Worm (Caenorhabditis elegans) whole organism, L3 larva: ENCODE results near the gene K07C11.8.

ENCODE experiments used
- R02D3.7 ChIP-seq: fragments of 150-350 bp; optimal IDR thresholded peaks from 2 replicates; lab custom pipeline; 2014; ENCODE audit warnings: missing biosample characterization, missing genetic modification characterization
- ZK546.5 ChIP-seq: sonication (generic microtip); optimal IDR thresholded peaks from 2 replicates; lab custom pipeline; 2017; ENCODE audit warnings: missing biosample characterization, missing genetic modification characterization
- ama-1 ChIP-seq: fragments of 150-350 bp; optimal IDR thresholded peaks from 2 replicates; lab custom pipeline; 2018
- ceh-16 ChIP-seq: sonication (generic microtip); optimal IDR thresholded peaks from 2 replicates; lab custom pipeline; 2017; ENCODE audit warnings: missing biosample characterization, missing genetic modification characterization
- ceh-28 ChIP-seq: fragments of 150-350 bp; optimal IDR thresholded peaks from 2 replicates; lab custom pipeline; 2014; ENCODE audit warnings: missing biosample characterization, missing genetic modification reagents, missing genetic modification characterization
- ceh-82 ChIP-seq: fragments of 150-350 bp; optimal IDR thresholded peaks from 2 replicates; lab custom pipeline; 2014; ENCODE audit warnings: missing biosample characterization, missing genetic modification characterization
- daf-12 ChIP-seq: fragments of 150-350 bp; optimal IDR thresholded peaks from 2 replicates; lab custom pipeline; 2014; ENCODE audit warnings: missing biosample characterization, missing genetic modification reagents, missing genetic modification characterization
- egl-27 ChIP-seq: sonication (generic microtip); optimal IDR thresholded peaks from 4 replicates; lab custom pipeline; 2017; ENCODE audit warnings: missing biosample characterization, missing genetic modification reagents, missing genetic modification characterization
- egl-5 ChIP-seq: fragments of 150-350 bp; optimal IDR thresholded peaks from 2 replicates; lab custom pipeline; 2017; ENCODE audit warnings: missing biosample characterization, missing genetic modification reagents, missing genetic modification characterization, inconsistent platforms
- elt-2 ChIP-seq: sonication (generic microtip); optimal IDR thresholded peaks from 2 replicates; lab custom pipeline; 2016; ENCODE audit warnings: missing genetic modification reagents, mild to moderate bottlenecking, missing genetic modification characterization, missing compliant biosample characterization
- elt-3 ChIP-seq, 3 experiments: fragments of 150-350 bp in 1 of 3; sonication (generic microtip) in 2 of 3; optimal IDR thresholded peaks; 2 replicates in 2 of 3; 4 replicates in 1 of 3; lab custom pipeline; 2014 to 2017; ENCODE audit warnings: missing biosample characterization in 3 of 3, missing genetic modification characterization in 3 of 3
- fkh-10 ChIP-seq: sonication (generic microtip); optimal IDR thresholded peaks from 2 replicates; lab custom pipeline; 2017; ENCODE audit warnings: missing biosample characterization, missing genetic modification reagents, missing genetic modification characterization
- fkh-2 ChIP-seq: fragments of 150-350 bp; optimal IDR thresholded peaks from 2 replicates; lab custom pipeline; 2014; ENCODE audit warnings: missing biosample characterization, missing genetic modification reagents, missing genetic modification characterization
- fos-1 ChIP-seq: fragments of 150-350 bp; optimal IDR thresholded peaks from 2 replicates; lab custom pipeline; 2014; ENCODE audit warnings: missing biosample characterization, missing genetic modification characterization
- hmg-11 ChIP-seq: sonication (generic microtip); optimal IDR thresholded peaks from 2 replicates; lab custom pipeline; 2016; ENCODE audit warnings: missing genetic modification characterization, missing compliant biosample characterization
- jun-1 ChIP-seq: fragments of 150-350 bp; optimal IDR thresholded peaks from 2 replicates; lab custom pipeline; 2014; ENCODE audit warnings: missing biosample characterization, missing genetic modification reagents, missing genetic modification characterization
- lin-39 ChIP-seq: fragments of 150-350 bp; optimal IDR thresholded peaks from 2 replicates; lab custom pipeline; 2018; ENCODE audit warnings: missing biosample characterization, missing genetic modification reagents, missing genetic modification characterization
- lsy-12 ChIP-seq: sonication (generic microtip); optimal IDR thresholded peaks from 2 replicates; lab custom pipeline; 2016; ENCODE audit warnings: mild to moderate bottlenecking, missing genetic modification characterization, missing compliant biosample characterization
- mdl-1 ChIP-seq: fragments of 150-350 bp; optimal IDR thresholded peaks from 2 replicates; lab custom pipeline; 2014; ENCODE audit warnings: missing biosample characterization, missing genetic modification characterization
- mml-1 ChIP-seq: fragments of 150-350 bp; sonication (generic microtip); optimal IDR thresholded peaks from 3 replicates; lab custom pipeline; 2014; ENCODE audit warnings: missing biosample characterization, missing genetic modification characterization
- nfya-1 ChIP-seq: sonication (generic microtip); optimal IDR thresholded peaks from 2 replicates; lab custom pipeline; 2017; ENCODE audit warnings: missing genetic modification characterization, mild to moderate bottlenecking, missing compliant biosample characterization, antibody characterized with exemption, moderate library complexity; ENCODE audit not compliant: insufficient read depth
- nhr-12 ChIP-seq: fragments of 150-350 bp; optimal IDR thresholded peaks from 2 replicates; lab custom pipeline; 2014; ENCODE audit warnings: missing biosample characterization, missing genetic modification characterization
- nhr-237 ChIP-seq: fragments of 150-350 bp; optimal IDR thresholded peaks from 2 replicates; lab custom pipeline; 2014; ENCODE audit warnings: missing biosample characterization, missing genetic modification characterization
- nhr-25 ChIP-seq: sonication (generic microtip); optimal IDR thresholded peaks from 2 replicates; lab custom pipeline; 2017; ENCODE audit warnings: missing biosample characterization, missing genetic modification characterization
- nhr-28 ChIP-seq: fragments of 150-350 bp; optimal IDR thresholded peaks from 2 replicates; lab custom pipeline; 2014; ENCODE audit warnings: missing biosample characterization, missing genetic modification characterization
- nhr-43 ChIP-seq: sonication (generic microtip); optimal IDR thresholded peaks from 2 replicates; lab custom pipeline; 2016; ENCODE audit warnings: mild to moderate bottlenecking, missing genetic modification characterization, missing compliant biosample characterization; ENCODE audit not compliant: poor library complexity, severe bottlenecking
- nhr-67 ChIP-seq: fragments of 150-350 bp; optimal IDR thresholded peaks from 2 replicates; lab custom pipeline; 2014; ENCODE audit warnings: missing biosample characterization, missing genetic modification characterization
- nhr-77 ChIP-seq: fragments of 150-350 bp; optimal IDR thresholded peaks from 2 replicates; lab custom pipeline; 2014; ENCODE audit warnings: missing biosample characterization, missing genetic modification characterization
- pha-4 ChIP-seq: fragments of 150-350 bp; optimal IDR thresholded peaks from 2 replicates; lab custom pipeline; 2014; ENCODE audit warnings: missing biosample characterization, missing genetic modification reagents, missing genetic modification characterization
- pqm-1 ChIP-seq: fragments of 150-350 bp; optimal IDR thresholded peaks from 2 replicates; lab custom pipeline; 2017; ENCODE audit warnings: missing biosample characterization, missing genetic modification characterization, inconsistent platforms
- sea-2 ChIP-seq: fragments of 150-350 bp; sonication (generic microtip); optimal IDR thresholded peaks from 4 replicates; lab custom pipeline; 2014; ENCODE audit warnings: missing biosample characterization, missing genetic modification reagents, missing genetic modification characterization
- snpc-4 ChIP-seq: fragments of 150-350 bp; optimal IDR thresholded peaks from 2 replicates; lab custom pipeline; 2014; ENCODE audit warnings: missing biosample characterization, missing genetic modification characterization
- tbx-2 ChIP-seq: sonication (generic microtip); optimal IDR thresholded peaks from 2 replicates; lab custom pipeline; 2016; ENCODE audit warnings: mild to moderate bottlenecking, missing genetic modification characterization, missing compliant biosample characterization
- unc-39 ChIP-seq: sonication (generic microtip); optimal IDR thresholded peaks from 4 replicates; lab custom pipeline; 2017; ENCODE audit warnings: missing biosample characterization, missing genetic modification characterization
- unc-62 ChIP-seq: fragments of 150-350 bp; sonication (generic microtip); optimal IDR thresholded peaks from 4 replicates; lab custom pipeline; 2014; ENCODE audit warnings: missing biosample characterization, missing genetic modification reagents, missing genetic modification characterization
- ztf-11 ChIP-seq: fragments of 150-350 bp; optimal IDR thresholded peaks from 2 replicates; lab custom pipeline; 2014; ENCODE audit warnings: missing biosample characterization, missing genetic modification characterization
- ztf-4 ChIP-seq: fragments of 150-350 bp; optimal IDR thresholded peaks from 2 replicates; lab custom pipeline; 2014; ENCODE audit warnings: missing biosample characterization, missing genetic modification characterization

The K07C11.8 gene

DNA sequence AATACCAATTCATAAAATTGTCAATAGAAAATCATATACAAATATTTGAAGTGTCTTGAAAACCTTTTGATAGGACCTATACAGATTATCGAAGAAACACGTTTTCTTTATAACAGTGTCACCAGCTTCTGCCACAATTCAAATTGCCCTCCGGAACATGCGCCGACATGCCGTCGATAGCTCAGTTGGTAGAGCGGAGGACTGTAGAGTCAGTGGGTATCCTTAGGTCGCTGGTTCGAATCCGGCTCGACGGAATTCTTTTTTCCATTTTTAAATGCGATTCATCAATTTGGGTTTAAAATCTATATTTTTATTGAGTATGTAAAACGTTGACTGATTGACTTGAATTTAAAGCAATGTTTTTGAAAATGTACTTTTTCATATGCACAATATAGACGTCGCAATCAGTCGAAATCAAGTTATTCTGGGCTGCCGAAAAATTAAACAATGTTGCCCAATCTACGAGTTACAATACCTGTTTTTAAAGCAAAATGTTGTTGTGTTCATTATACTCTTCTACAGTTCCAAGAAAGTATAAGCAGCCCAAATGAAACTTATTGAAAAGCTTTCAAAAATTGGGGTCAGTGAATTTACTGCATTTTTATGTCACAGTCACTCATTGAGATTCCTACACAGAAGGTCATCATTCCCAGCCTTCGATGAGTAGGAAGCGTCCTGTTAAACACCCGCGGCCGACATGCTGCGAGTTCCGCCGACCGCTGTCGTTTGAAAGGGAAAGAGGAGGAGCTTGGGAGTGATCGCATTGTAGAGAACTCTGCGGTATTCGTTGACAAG, 29.8 kb upstream of the K07C11.8 start (continued):
- TF ChIP-seq hmg-11 (tag; lab: Kevin White, UChicago) (no peak), sea-2 (no peak)

DNA sequence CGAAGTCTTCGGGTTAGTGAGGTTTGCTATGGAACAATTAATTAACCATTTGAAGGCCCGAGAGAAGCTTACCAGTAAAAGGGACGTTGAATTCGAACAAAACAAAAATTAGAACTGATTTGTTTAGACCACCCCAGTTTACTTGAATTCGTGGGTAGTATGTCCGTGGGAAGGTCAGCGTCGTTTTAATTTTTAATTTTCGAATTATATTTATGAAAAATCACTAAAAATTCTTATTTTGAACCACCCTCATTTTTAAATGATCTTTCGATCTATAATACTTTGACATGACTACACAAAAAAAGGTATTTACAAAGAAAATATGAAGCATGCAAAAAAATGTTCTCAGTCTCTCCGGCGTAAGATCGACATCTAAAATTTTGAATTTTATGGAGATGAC, 27.8 kb upstream of the K07C11.8 start, which contains the start of gene C16D9.5:
TSS of gene C16D9.5 (minus strand) at position 101 of the 400 bp plus-strand sequence.
- no peak for TF ChIP-seq ceh-28 (tag; lab: Kevin White, UChicago)
- TF ChIP-seq jun-1 (tag; lab: Kevin White, UChicago) = no peak
- TF ChIP-seq ZK546.5 (tag; lab: Kevin White, UChicago) = no peak
- TF ChIP-seq egl-5 (tag; lab: Kevin White, UChicago) = no peak
- no peak for TF ChIP-seq hmg-11 (tag; lab: Kevin White, UChicago)
- no peak for TF ChIP-seq mml-1 (tag; lab: Kevin White, UChicago)
- TF ChIP-seq nhr-67 (tag; lab: Kevin White, UChicago) = no peak
- TF ChIP-seq lin-39 (tag; lab: Kevin White, UChicago) = no peak
- no peak for TF ChIP-seq ceh-82
- no peak for TF ChIP-seq unc-62 (GFP tag; lab: Kevin White, UChicago)
- no peak for TF ChIP-seq snpc-4
- TF ChIP-seq tbx-2 (tag; lab: Kevin White, UChicago) = no peak
- no peak for TF ChIP-seq pqm-1 (tag; lab: Kevin White, UChicago)
- TF ChIP-seq ama-1 (lab: Kevin White, UChicago) = no peak
- no peak for TF ChIP-seq elt-3 (tag; optimal IDR thresholded peaks at IDR 0.05; lab: Kevin White, UChicago)
- no peak for TF ChIP-seq nfya-1
- TF ChIP-seq pha-4 (tag; lab: Kevin White, UChicago) = no peak
- no peak for TF ChIP-seq nhr-28 (tag; lab: Kevin White, UChicago)
- no peak for TF ChIP-seq sea-2
- TF ChIP-seq daf-12 = no peak
- TF ChIP-seq, all 47 proteins: peak for 0

DNA sequence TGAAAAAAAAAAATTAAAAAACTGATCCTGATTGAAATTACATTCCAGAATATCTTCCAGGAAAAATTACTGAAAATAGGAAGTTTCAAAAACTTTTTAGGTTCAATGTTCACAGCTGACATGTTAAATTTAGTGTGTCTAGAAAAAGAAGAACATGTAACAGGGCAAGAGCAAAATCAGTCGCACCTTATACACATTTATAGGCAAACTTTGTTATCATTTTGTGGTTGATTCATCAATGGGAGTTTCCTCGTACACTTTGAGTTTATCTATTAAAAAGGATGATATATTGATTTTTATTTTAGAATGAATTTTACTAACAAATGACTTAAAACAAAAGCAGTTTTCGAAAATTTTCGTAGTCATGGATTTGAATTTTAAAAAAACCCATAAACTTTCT, 25.5 kb upstream of the K07C11.8 start:
- TF ChIP-seq elt-2 (tag; lab: Kevin White, UChicago) = peak; percentile 63
- TF ChIP-seq fkh-10 (GFP tag; lab: Kevin White, UChicago) = no peak
- TF ChIP-seq pqm-1 (tag; lab: Kevin White, UChicago) = peak; percentile 38
- TF ChIP-seq, all 47 proteins: peak for 2

DNA sequence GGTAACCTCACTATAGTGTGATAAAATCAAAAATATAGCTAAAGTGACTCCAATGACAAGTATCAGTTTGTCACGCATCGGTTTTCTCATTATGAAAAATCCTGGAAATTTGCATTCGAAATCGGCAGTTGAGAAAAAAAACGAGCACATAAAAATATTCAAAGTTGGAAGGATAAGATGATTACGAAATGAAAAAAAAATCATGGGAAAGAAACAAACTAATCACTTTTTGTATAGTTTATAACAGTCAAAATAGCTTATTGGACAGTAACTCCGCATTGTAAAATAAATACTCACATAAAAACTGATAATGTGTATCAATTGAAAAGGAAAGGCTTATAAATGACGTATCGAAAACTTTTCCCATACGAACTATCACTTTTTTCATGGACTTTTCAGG, 25.1 kb upstream of the K07C11.8 start, which contains the start of gene C16D9.4:
TSS of gene C16D9.4 (minus strand) at position 101 of the 400 bp plus-strand sequence.
- no peak for TF ChIP-seq unc-39 (tag; lab: Kevin White, UChicago)
- TF ChIP-seq unc-62 (GFP tag; lab: Kevin White, UChicago) = no peak
- TF ChIP-seq pqm-1 (tag; lab: Kevin White, UChicago) = no peak
- TF ChIP-seq lsy-12 = no peak

DNA sequence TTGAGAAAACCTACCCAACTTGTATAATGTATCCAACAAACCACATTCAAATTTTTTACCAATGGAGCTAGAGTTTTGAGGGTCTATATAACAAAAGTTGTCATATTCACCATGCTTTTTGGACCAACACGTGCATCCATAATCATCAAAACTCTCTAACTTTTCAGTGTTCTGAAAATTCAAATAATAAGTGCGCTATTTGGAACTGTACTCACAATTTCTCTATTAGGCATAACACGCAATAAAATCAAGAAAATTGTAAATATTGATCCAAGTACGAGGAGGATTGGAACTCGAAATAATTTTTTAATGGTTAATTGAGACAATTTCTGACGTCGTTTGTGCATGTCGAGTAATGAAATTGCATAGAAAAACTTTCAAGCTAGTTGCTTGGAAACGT, 22.2 kb upstream of the K07C11.8 start, which contains the start of gene C16D9.3:
TSS of gene C16D9.3 (minus strand) at position 101 of the 400 bp plus-strand sequence.
- TF ChIP-seq nhr-12 (tag; lab: Kevin White, UChicago) = no peak
- TF ChIP-seq ZK546.5 (tag; lab: Kevin White, UChicago) = no peak
- TF ChIP-seq fos-1 (tag; lab: Kevin White, UChicago) = no peak
- no peak for TF ChIP-seq jun-1 (tag; lab: Kevin White, UChicago)
- no peak for TF ChIP-seq ceh-82
- TF ChIP-seq mdl-1 (tag; lab: Kevin White, UChicago) = no peak
- TF ChIP-seq ceh-16 (tag; lab: Kevin White, UChicago) = no peak
- no peak for TF ChIP-seq ceh-28 (tag; lab: Kevin White, UChicago)
- TF ChIP-seq ztf-4 (tag; lab: Kevin White, UChicago) = no peak
- no peak for TF ChIP-seq R02D3.7 (tag; lab: Kevin White, UChicago)
- TF ChIP-seq nhr-237 = no peak
- no peak for TF ChIP-seq fkh-2 (tag; lab: Kevin White, UChicago)
- TF ChIP-seq unc-62 (GFP tag; lab: Kevin White, UChicago) = no peak
- no peak for TF ChIP-seq egl-27 (tag; lab: Kevin White, UChicago)
- TF ChIP-seq lsy-12 = no peak
- TF ChIP-seq nhr-77 (tag; lab: Kevin White, UChicago) = no peak
- no peak for TF ChIP-seq nhr-43
- no peak for TF ChIP-seq ztf-11 (tag; lab: Kevin White, UChicago)
- no peak for TF ChIP-seq nhr-25 (tag; lab: Kevin White, UChicago)
- no peak for TF ChIP-seq daf-12
